Worm (Caenorhabditis elegans): ENCODE data around the gene cest-13.

- TF ChIP-seq elt-3 (tag; optimal IDR thresholded peaks at IDR 0.05), result no peak
- TF ChIP-seq elt-2 (tag; optimal IDR thresholded peaks at IDR 0.05), result no peak
- TF ChIP-seq unc-62 (GFP tag; optimal IDR thresholded peaks at IDR 0.05), result no peak
Observed at ce11 chrX:13793525-13793924, 33.5 kb downstream of the cest-13 start, which contains the start of gene ZK1086.2.

Measured in whole organism, L1 larva.